Worm (Caenorhabditis elegans) whole organism, L3 larva: Measurements from ENCODE around the gene Y17G9A.4.

Experiments used
- ceh-82 ChIP-seq: fragments of 150-350 bp; optimal IDR thresholded peaks from 2 replicates; lab custom pipeline; 2014; ENCODE audit warnings: missing biosample characterization, missing genetic modification characterization
- elt-2 ChIP-seq: sonication (generic microtip); optimal IDR thresholded peaks from 2 replicates; lab custom pipeline; 2016; ENCODE audit warnings: missing genetic modification reagents, mild to moderate bottlenecking, missing genetic modification characterization, missing compliant biosample characterization
- fkh-10 ChIP-seq: sonication (generic microtip); optimal IDR thresholded peaks from 2 replicates; lab custom pipeline; 2017; ENCODE audit warnings: missing biosample characterization, missing genetic modification reagents, missing genetic modification characterization
- fos-1 ChIP-seq: fragments of 150-350 bp; optimal IDR thresholded peaks from 2 replicates; lab custom pipeline; 2014; ENCODE audit warnings: missing biosample characterization, missing genetic modification characterization
- sea-2 ChIP-seq: fragments of 150-350 bp; sonication (generic microtip); optimal IDR thresholded peaks from 4 replicates; lab custom pipeline; 2014; ENCODE audit warnings: missing biosample characterization, missing genetic modification reagents, missing genetic modification characterization
- snpc-4 ChIP-seq: fragments of 150-350 bp; optimal IDR thresholded peaks from 2 replicates; lab custom pipeline; 2014; ENCODE audit warnings: missing biosample characterization, missing genetic modification characterization
- unc-39 ChIP-seq: sonication (generic microtip); optimal IDR thresholded peaks from 4 replicates; lab custom pipeline; 2017; ENCODE audit warnings: missing biosample characterization, missing genetic modification characterization
- ztf-4 ChIP-seq: fragments of 150-350 bp; optimal IDR thresholded peaks from 2 replicates; lab custom pipeline; 2014; ENCODE audit warnings: missing biosample characterization, missing genetic modification characterization

DNA sequence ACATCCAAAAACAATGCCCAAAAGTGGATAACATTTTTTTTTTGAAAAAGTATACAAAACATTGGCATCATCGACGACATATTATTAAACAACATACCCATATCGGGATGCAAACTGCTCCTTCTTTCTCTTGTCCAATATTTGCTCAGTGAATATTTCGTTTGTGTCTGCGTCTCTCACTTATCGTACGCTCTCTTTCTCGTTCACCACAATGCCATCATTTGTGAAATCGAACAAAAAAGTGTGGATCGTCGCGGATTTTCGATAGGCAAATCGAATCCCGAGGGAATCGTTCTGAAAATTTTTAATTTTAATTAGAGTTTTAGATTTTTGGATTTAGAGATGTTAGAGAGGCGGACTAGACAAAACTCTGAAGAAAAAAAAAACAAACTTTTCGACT, 14.6 kb downstream of the Y17G9A.4 start, which contains the start of gene tat-2:
- TF ChIP-seq fkh-10 (GFP tag; lab: Kevin White, UChicago) (no peak), unc-39 (tag; lab: Kevin White, UChicago) (no peak), ztf-4 (tag; lab: Kevin White, UChicago) (no peak), sea-2 (GFP tag; lab: Kevin White, UChicago) (no peak), fos-1 (tag; lab: Kevin White, UChicago) (no peak), ceh-82 (tag; lab: Kevin White, UChicago) (no peak), elt-2 (tag; lab: Kevin White, UChicago) (no peak), snpc-4 (tag; lab: Kevin White, UChicago) (no peak)
